Fruit fly (Drosophila melanogaster): ENCODE measurements around the gene CG42750.

Gene CG42750

DNA sequence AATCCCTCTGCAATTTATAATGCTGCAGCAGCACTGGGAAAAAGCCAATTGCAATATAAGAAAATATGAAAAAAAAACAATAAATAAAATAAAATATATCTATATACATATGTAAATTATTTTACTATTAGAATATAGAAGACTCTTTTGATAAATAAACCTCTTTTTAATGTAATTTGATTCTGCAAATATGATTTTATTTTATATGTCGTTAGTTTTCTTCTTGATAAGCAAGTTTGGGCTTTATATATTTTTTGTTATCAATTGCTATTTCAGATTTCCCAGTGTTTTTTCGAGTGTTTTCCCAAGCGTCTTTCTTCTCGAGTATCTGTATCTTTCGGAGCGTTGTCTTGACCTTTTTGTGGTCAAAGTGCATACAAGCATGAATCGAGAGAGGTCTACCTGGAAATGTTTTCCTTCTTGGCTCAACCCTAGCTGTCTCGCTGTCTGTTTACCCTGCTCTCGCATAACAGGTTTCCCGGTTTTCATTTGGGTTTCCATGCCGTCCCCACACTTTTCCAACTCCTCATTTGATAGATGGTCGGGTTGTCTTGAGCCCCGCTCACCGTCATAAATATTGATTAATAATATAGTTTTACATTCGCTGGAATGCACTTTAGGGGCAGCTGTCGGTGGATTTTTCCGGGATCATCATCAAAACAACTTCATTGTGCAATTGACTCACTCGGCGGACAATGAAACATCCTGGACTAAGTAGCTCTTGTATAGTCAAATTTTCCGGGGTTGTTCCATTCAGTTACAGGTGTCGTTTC, 29.7 kb upstream of the CG42750 start (continued):
- TF ChIP-seq CG15011 (GFP tag; optimal IDR thresholded peaks at IDR 0.05) (no peak), hb (GFP tag; IDR thresholded peaks at IDR 0.05; ENCODE audit: partially characterized antibody) (no peak), dmrt99B (tag; optimal IDR thresholded peaks at IDR 0.05) (peak; percentile 77), fd64A (GFP tag; optimal IDR thresholded peaks at IDR 0.05) (no peak), CG14860 (GFP tag; IDR thresholded peaks at IDR 0.05; ENCODE audit: partially characterized antibody) (no peak), schlank (tag; optimal IDR thresholded peaks at IDR 0.05) (no peak), oc (tag; optimal IDR thresholded peaks at IDR 0.05) (no peak), psq (GFP tag; optimal IDR thresholded peaks at IDR 0.05) (peak; percentile 10), CG17186 (GFP tag; optimal IDR thresholded peaks at IDR 0.05) (no peak), corto (GFP tag; optimal IDR thresholded peaks at IDR 0.05) (no peak), zen2 (GFP tag; IDR thresholded peaks at IDR 0.05; ENCODE audit: partially characterized antibody) (no peak), cato (GFP tag; optimal IDR thresholded peaks at IDR 0.05; ENCODE audit: borderline replicate concordance) (no peak), Antp (GFP tag; optimal IDR thresholded peaks at IDR 0.05) (no peak), CG12299 (tag; optimal IDR thresholded peaks at IDR 0.05) (no peak), CG10654 (GFP tag; optimal IDR thresholded peaks at IDR 0.05) (peak; percentile 28), CG7928 (GFP tag; optimal IDR thresholded peaks at IDR 0.05) (no peak), hbn (GFP tag; IDR thresholded peaks at IDR 0.05; ENCODE audit: partially characterized antibody) (no peak), CG8944 (GFP tag; optimal IDR thresholded peaks at IDR 0.05) (no peak), CG34224 (GFP tag; IDR thresholded peaks at IDR 0.05; ENCODE audit: partially characterized antibody) (no peak), sc (optimal IDR thresholded peaks at IDR 0.05) (no peak), sc (GFP tag; optimal IDR thresholded peaks at IDR 0.05) (peak; percentile 65), CHES-1-like (GFP tag; optimal IDR thresholded peaks at IDR 0.05) (no peak), twi (tag; optimal IDR thresholded peaks at IDR 0.05) (peak; percentile 28), HLH4C (GFP tag; IDR thresholded peaks at IDR 0.05; ENCODE audit: partially characterized antibody) (no peak), CG6791 (GFP tag; IDR thresholded peaks at IDR 0.05; ENCODE audit: partially characterized antibody) (0 out of 3 replicates have a peak, but pooled peaks have one; percentile 17), CG13123 (GFP tag; optimal IDR thresholded peaks at IDR 0.05) (no peak), nau (GFP tag; optimal IDR thresholded peaks at IDR 0.05) (no peak), pzg (GFP tag; optimal IDR thresholded peaks at IDR 0.05) (no peak), CG16815 (GFP tag; optimal IDR thresholded peaks at IDR 0.05) (peak; percentile 72), sqz (GFP tag; optimal IDR thresholded peaks at IDR 0.05) (peak; percentile 75), knrl (GFP tag; IDR thresholded peaks at IDR 0.05; ENCODE audit: partially characterized antibody) (no peak), CG10209 (GFP tag; optimal IDR thresholded peaks at IDR 0.05) (peak; percentile 75), CG1603 (tag; optimal IDR thresholded peaks at IDR 0.05) (no peak), mld (GFP tag; IDR thresholded peaks at IDR 0.05; ENCODE audit: partially characterized antibody) (no peak), CG12942 (GFP tag; optimal IDR thresholded peaks at IDR 0.05) (peak; percentile 34), CG18476 (GFP tag; optimal IDR thresholded peaks at IDR 0.05) (no peak), mirr (GFP tag; optimal IDR thresholded peaks at IDR 0.05) (no peak), CG10321 (GFP tag; IDR thresholded peaks at IDR 0.05) (no peak), CG4328 (GFP tag; optimal IDR thresholded peaks at IDR 0.05) (no peak), ATbp (GFP tag; optimal IDR thresholded peaks at IDR 0.05) (peak; percentile 39), CG9876 (GFP tag; optimal IDR thresholded peaks at IDR 0.05) (no peak), HHEX (GFP tag; optimal IDR thresholded peaks at IDR 0.05) (no peak), CG7963 (GFP tag; IDR thresholded peaks at IDR 0.05; ENCODE audit: partially characterized antibody) (no peak), row (GFP tag; IDR thresholded peaks at IDR 0.05) (peak; percentile 64), Hmx (GFP tag; optimal IDR thresholded peaks at IDR 0.05) (no peak), trh (GFP tag; optimal IDR thresholded peaks at IDR 0.05) (no peak), pros (GFP tag; optimal IDR thresholded peaks at IDR 0.05) (peak; percentile 93), CG11695 (GFP tag; IDR thresholded peaks at IDR 0.05) (peak; percentile 41; the same call in 1 of the 3 replicates)

Measured in whole organism, embryonic.